Worm (Caenorhabditis elegans) whole organism, L4/young adult: ENCODE measurements around the gene srbc-40.

Experiments used
- W03F9.2 ChIP-seq: fragments of 150-350 bp; optimal IDR thresholded peaks from 2 replicates; lab custom pipeline; 2014; ENCODE audit warnings: missing biosample characterization, missing genetic modification characterization
- him-1 ChIP-seq: sonication (generic microtip); optimal IDR thresholded peaks from 2 replicates; lab custom pipeline; 2016; ENCODE audit warnings: missing genotype, missing genetic modification reagents, missing genetic modification characterization, missing compliant biosample characterization

DNA sequence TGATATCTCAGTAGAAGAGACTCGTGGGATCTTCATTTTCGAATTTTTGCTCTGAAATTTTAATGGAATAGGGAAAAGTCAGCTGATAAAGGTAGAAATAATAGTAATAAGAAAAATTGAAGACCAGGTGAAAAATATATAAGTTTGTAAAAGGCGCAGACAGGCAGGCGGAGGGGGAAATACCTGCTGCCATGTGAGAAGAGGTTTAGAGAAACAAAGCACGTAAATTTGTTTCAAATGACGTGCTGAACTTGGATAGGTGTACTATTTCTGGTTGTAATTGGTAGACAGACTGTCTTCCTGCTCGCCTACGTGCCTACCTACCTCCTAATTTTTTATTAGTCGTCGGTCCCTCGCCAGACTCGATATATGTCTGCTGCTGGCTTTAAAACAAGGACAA lies 52.2 kb downstream of the srbc-40 start, which contains the start of gene nhr-180:
- TF ChIP-seq W03F9.2 (tag; lab: Kevin White, UChicago), result no peak
- no peak for TF ChIP-seq him-1 (tag; lab: Kevin White, UChicago)
